Worm (Caenorhabditis elegans) whole organism, mixed stage, embryonic: ENCODE results near the gene alh-3.

Experiments
- M03D4.4 ChIP-seq: sonication (generic microtip); optimal IDR thresholded peaks from 2 replicates; lab custom pipeline; 2017; ENCODE audit warnings: mild to moderate bottlenecking, missing genetic modification characterization, missing compliant biosample characterization
- bed-3 ChIP-seq: fragments of 200-800 bp; sonication (Bioruptor generic); optimal IDR thresholded peaks from 3 replicates; lab custom pipeline; 2018; ENCODE audit warnings: mild to moderate bottlenecking, missing genetic modification characterization, moderate library complexity, missing compliant biosample characterization
- blmp-1 ChIP-seq: fragments of 150-350 bp; optimal IDR thresholded peaks from 2 replicates; lab custom pipeline; 2014; ENCODE audit warnings: missing biosample characterization, missing genetic modification characterization
- ceh-39 ChIP-seq: fragments of 150-350 bp; optimal IDR thresholded peaks from 2 replicates; lab custom pipeline; 2014; ENCODE audit warnings: missing biosample characterization, missing genetic modification characterization
- ceh-43 ChIP-seq: fragments of 200-800 bp; sonication (Bioruptor generic); optimal IDR thresholded peaks from 2 replicates; lab custom pipeline; 2018; ENCODE audit warnings: mild to moderate bottlenecking, missing genetic modification characterization, moderate library complexity, missing compliant biosample characterization
- ceh-83 ChIP-seq: fragments of 200-800 bp; sonication (Bioruptor generic); optimal IDR thresholded peaks from 2 replicates; lab custom pipeline; 2018; ENCODE audit warnings: mild to moderate bottlenecking, missing genetic modification characterization, missing compliant biosample characterization
- ces-1 ChIP-seq: fragments of 150-350 bp; optimal IDR thresholded peaks from 2 replicates; lab custom pipeline; 2014; ENCODE audit warnings: missing biosample characterization, missing genetic modification reagents, missing genetic modification characterization
- cnd-1 ChIP-seq: fragments of 200-800 bp; sonication (Bioruptor generic); optimal IDR thresholded peaks from 2 replicates; lab custom pipeline; 2018; ENCODE audit warnings: mild to moderate bottlenecking, missing genetic modification characterization, missing compliant biosample characterization
- drap-1 ChIP-seq: fragments of 200-800 bp; sonication (Bioruptor generic); optimal IDR thresholded peaks from 3 replicates; lab custom pipeline; 2018; ENCODE audit warnings: mild to moderate bottlenecking, missing genetic modification characterization, missing compliant biosample characterization
- elt-1 ChIP-seq: sonication (generic microtip); optimal IDR thresholded peaks from 2 replicates; lab custom pipeline; 2017; ENCODE audit warnings: missing genetic modification characterization, mild to moderate bottlenecking, missing compliant biosample characterization, antibody characterized with exemption, moderate library complexity, borderline replicate concordance; ENCODE audit not compliant: insufficient read depth
- elt-3 ChIP-seq: fragments of 150-350 bp; optimal IDR thresholded peaks from 2 replicates; lab custom pipeline; 2014; ENCODE audit warnings: missing biosample characterization, missing genetic modification characterization
- flh-1 ChIP-seq: fragments of 200-800 bp; sonication (Bioruptor generic); optimal IDR thresholded peaks from 2 replicates; lab custom pipeline; 2018; ENCODE audit warnings: mild to moderate bottlenecking, missing genetic modification characterization, moderate library complexity, missing compliant biosample characterization
- ham-2 ChIP-seq: fragments of 200-800 bp; sonication (Bioruptor generic); optimal IDR thresholded peaks from 2 replicates; lab custom pipeline; 2018; ENCODE audit warnings: mild to moderate bottlenecking, missing genetic modification characterization, missing compliant biosample characterization
- hlh-1 ChIP-seq: fragments of 150-350 bp; optimal IDR thresholded peaks from 2 replicates; lab custom pipeline; 2014; ENCODE audit warnings: missing biosample characterization, missing genetic modification reagents, missing genetic modification characterization
- lin-13 ChIP-seq: fragments of 150-350 bp; optimal IDR thresholded peaks from 2 replicates; lab custom pipeline; 2014; ENCODE audit warnings: missing biosample characterization, missing genetic modification characterization
- lin-32 ChIP-seq: fragments of 200-800 bp; sonication (Bioruptor generic); optimal IDR thresholded peaks from 2 replicates; lab custom pipeline; 2018; ENCODE audit warnings: mild to moderate bottlenecking, missing genetic modification characterization, missing compliant biosample characterization
- lsy-2 ChIP-seq: fragments of 150-350 bp; optimal IDR thresholded peaks from 2 replicates; lab custom pipeline; 2014; ENCODE audit warnings: missing biosample characterization, missing genetic modification characterization
- mab-5 ChIP-seq: fragments of 150-350 bp; optimal IDR thresholded peaks from 2 replicates; lab custom pipeline; 2014; ENCODE audit warnings: missing biosample characterization, missing genetic modification characterization
- mep-1 ChIP-seq: fragments of 150-350 bp; optimal IDR thresholded peaks from 2 replicates; lab custom pipeline; 2017; ENCODE audit warnings: missing biosample characterization, missing genetic modification reagents, missing genetic modification characterization, inconsistent platforms
- mls-2 ChIP-seq: sonication (generic microtip); optimal IDR thresholded peaks from 2 replicates; lab custom pipeline; 2016; ENCODE audit warnings: mild to moderate bottlenecking, missing genetic modification characterization, moderate library complexity, missing compliant biosample characterization
- nhr-12 ChIP-seq: fragments of 150-350 bp; optimal IDR thresholded peaks from 2 replicates; lab custom pipeline; 2014; ENCODE audit warnings: missing biosample characterization, missing genetic modification characterization
- nhr-2 ChIP-seq: fragments of 150-350 bp; optimal IDR thresholded peaks from 2 replicates; lab custom pipeline; 2014; ENCODE audit warnings: missing biosample characterization, missing genetic modification characterization
- nhr-237 ChIP-seq: fragments of 150-350 bp; optimal IDR thresholded peaks from 2 replicates; lab custom pipeline; 2014; ENCODE audit warnings: missing biosample characterization, missing genetic modification characterization
- nhr-28 ChIP-seq: fragments of 150-350 bp; optimal IDR thresholded peaks from 2 replicates; lab custom pipeline; 2014; ENCODE audit warnings: missing biosample characterization, missing genetic modification characterization
- nhr-76 ChIP-seq: sonication (generic microtip); optimal IDR thresholded peaks from 2 replicates; lab custom pipeline; 2017; ENCODE audit warnings: missing biosample characterization, missing genetic modification characterization
- pha-4 ChIP-seq: fragments of 150-350 bp; optimal IDR thresholded peaks from 2 replicates; lab custom pipeline; 2018; ENCODE audit warnings: missing biosample characterization, missing genetic modification reagents, missing genetic modification characterization
- sem-2 ChIP-seq: fragments of 200-800 bp; sonication (Bioruptor generic); optimal IDR thresholded peaks from 2 replicates; lab custom pipeline; 2018; ENCODE audit warnings: mild to moderate bottlenecking, missing genetic modification characterization, missing compliant biosample characterization
- sptf-1 ChIP-seq: sonication (generic microtip); optimal IDR thresholded peaks from 2 replicates; lab custom pipeline; 2017; ENCODE audit warnings: mild to moderate bottlenecking, missing genetic modification characterization, moderate library complexity, missing compliant biosample characterization
- tbx-8 ChIP-seq: fragments of 200-800 bp; sonication (Bioruptor generic); optimal IDR thresholded peaks from 2 replicates; lab custom pipeline; 2018; ENCODE audit warnings: mild to moderate bottlenecking, missing genetic modification characterization, moderate library complexity, missing compliant biosample characterization
- unc-120 ChIP-seq: sonication (generic microtip); optimal IDR thresholded peaks from 2 replicates; lab custom pipeline; 2017; ENCODE audit warnings: missing genetic modification characterization, missing compliant biosample characterization; ENCODE audit not compliant: poor library complexity, severe bottlenecking
- unc-39 ChIP-seq: fragments of 150-350 bp; optimal IDR thresholded peaks from 2 replicates; lab custom pipeline; 2014; ENCODE audit warnings: missing biosample characterization, missing genetic modification characterization
- unc-62 ChIP-seq: fragments of 150-350 bp; optimal IDR thresholded peaks from 2 replicates; lab custom pipeline; 2014; ENCODE audit warnings: missing biosample characterization, missing genetic modification reagents, missing genetic modification characterization
- zip-8 ChIP-seq: fragments of 150-350 bp; optimal IDR thresholded peaks from 2 replicates; lab custom pipeline; 2014; ENCODE audit warnings: missing biosample characterization, missing genetic modification characterization
- ztf-11 ChIP-seq: fragments of 150-350 bp; optimal IDR thresholded peaks from 2 replicates; lab custom pipeline; 2014; ENCODE audit warnings: missing biosample characterization, missing genetic modification characterization

Gene alh-3

DNA sequence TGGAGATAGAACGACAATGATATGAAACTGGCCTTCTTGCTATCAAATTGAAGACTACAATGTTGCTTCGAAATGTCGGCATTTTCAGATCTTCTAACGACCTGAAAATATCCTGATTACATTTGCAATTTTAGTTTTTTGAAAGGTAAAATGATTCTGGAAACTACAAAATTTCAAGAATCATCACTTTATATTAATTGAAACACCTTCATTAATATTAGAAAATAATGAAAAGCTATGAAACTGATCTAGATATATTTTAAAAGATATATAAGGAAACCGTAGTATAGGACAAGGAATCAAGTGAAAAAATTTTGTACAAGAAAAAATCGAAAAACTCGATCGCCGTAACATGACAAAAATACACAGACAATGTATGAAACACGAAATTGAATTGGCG lies 10.5 kb upstream of the alh-3 start, which contains the start of gene ndx-9:
Gene ndx-9 (minus strand): TSS at position 101 of the 400 bp plus-strand sequence.
- TF ChIP-seq lsy-2 (tag; lab: Kevin White, UChicago) (no peak), hlh-1 (tag; lab: Kevin White, UChicago) (no peak), ceh-43 (GFP tag; lab: Kevin White, UChicago) (no peak), mls-2 (tag; lab: Kevin White, UChicago) (no peak), nhr-28 (tag; lab: Kevin White, UChicago) (no peak), nhr-2 (tag; lab: Kevin White, UChicago) (no peak), unc-62 (GFP tag; lab: Kevin White, UChicago) (no peak), unc-39 (tag; lab: Kevin White, UChicago) (no peak), lin-13 (tag; lab: Kevin White, UChicago) (no peak), drap-1 (GFP tag; lab: Kevin White, UChicago) (no peak), nhr-12 (tag; lab: Kevin White, UChicago) (no peak), unc-120 (tag; lab: Kevin White, UChicago) (no peak), nhr-237 (tag; lab: Kevin White, UChicago) (no peak), elt-3 (tag; lab: Kevin White, UChicago) (no peak), M03D4.4 (no peak), pha-4 (tag; lab: Kevin White, UChicago) (no peak)

DNA sequence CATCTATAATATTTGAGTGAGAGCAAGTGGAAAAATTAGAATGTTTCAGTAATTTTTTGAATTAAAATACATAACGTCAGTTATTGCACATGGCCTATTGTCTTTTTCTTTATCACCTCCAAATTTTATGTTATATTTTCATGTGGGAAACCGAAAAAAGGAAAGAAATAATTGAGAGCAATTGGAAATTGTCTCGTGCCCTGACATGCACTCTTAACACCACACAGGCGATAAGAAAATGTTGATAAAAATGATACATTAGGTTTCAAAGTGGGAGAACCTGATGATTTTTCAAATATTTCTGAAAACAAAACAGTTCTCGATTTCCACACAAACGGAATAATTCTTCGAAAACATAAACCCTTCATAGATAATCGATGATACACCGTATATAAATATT lies 6.5 kb upstream of the alh-3 start, which contains the start of gene F13H10.3:
Gene F13H10.3 (minus strand): TSS at position 73 of the 400 bp plus-strand sequence.
- TF ChIP-seq flh-1 (no peak), unc-62 (GFP tag; lab: Kevin White, UChicago) (no peak), bed-3 (GFP tag; lab: Kevin White, UChicago) (no peak), pha-4 (tag; lab: Kevin White, UChicago) (no peak), nhr-2 (tag; lab: Kevin White, UChicago) (no peak)

DNA sequence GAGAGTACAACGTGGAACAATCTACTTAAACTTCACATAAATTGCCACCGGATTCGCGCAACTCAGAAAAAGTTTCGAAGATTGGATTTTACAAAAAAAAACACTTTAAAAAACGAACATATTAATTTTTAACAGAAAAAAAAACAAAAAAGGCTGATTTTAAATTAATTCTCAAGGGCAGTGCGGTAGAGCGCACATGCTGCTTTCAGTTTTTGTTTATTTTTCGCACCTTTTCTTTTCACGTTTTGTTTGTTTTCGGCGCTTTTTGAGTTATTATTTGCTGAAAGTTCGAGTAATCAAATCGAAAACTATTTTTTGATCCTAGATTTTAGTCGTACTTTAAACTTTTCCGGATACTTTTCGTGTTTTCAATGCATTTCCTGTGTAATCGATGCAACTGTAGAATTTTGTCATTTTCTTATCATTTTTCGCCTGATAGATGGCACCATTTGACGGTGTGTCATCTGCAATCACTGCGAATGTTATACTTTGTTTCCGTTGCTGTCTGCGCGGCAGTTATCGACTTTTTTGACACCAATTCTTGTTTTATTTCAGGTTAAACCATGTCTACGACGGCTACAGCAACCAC lies 2.3 kb upstream of the alh-3 start, which contains the start of gene F13H10.8:
Gene F13H10.8 (plus strand): TSS at position 556 of the 589 bp plus-strand sequence.
- TF ChIP-seq mep-1 (peak; percentile 38), sptf-1 (no peak), lsy-2 (tag; lab: Kevin White, UChicago) (peak; percentile 7), lin-32 (GFP tag; lab: Kevin White, UChicago) (no peak), pha-4 (tag; lab: Kevin White, UChicago) (no peak), zip-8 (no peak), sem-2 (no peak), ces-1 (GFP tag; lab: Kevin White, UChicago) (peak; percentile 76), hlh-1 (tag; lab: Kevin White, UChicago) (no peak)

- TF ChIP-seq elt-1, result peak; percentile 47
- no peak for TF ChIP-seq drap-1 (GFP tag; lab: Kevin White, UChicago)
Observed at ce11 chrIV:11021512-11022268, 713 bp upstream of the alh-3 start, which contains the start of gene mogs-1. Gene mogs-1, minus strand, starts transcription at chrIV:11021928.

- no peak for TF ChIP-seq zip-8
- peak; percentile 89 for TF ChIP-seq ceh-39
- peak; percentile 88 for TF ChIP-seq unc-62 (GFP tag; lab: Kevin White, UChicago)
- TF ChIP-seq ces-1 (GFP tag; lab: Kevin White, UChicago), result peak; percentile 58
- peak; percentile 99 for TF ChIP-seq M03D4.4
- peak; percentile 99 for TF ChIP-seq drap-1 (GFP tag; lab: Kevin White, UChicago)
- peak; percentile 95 for TF ChIP-seq bed-3 (GFP tag; lab: Kevin White, UChicago)
- TF ChIP-seq lin-13 (tag; lab: Kevin White, UChicago), result peak; percentile 91
- TF ChIP-seq flh-1, result peak; percentile 95
- peak; percentile 93 for TF ChIP-seq pha-4 (tag; lab: Kevin White, UChicago)
- TF ChIP-seq cnd-1 (tag; lab: Kevin White, UChicago), result peak; percentile 99
- peak; percentile 97 for TF ChIP-seq nhr-12 (tag; lab: Kevin White, UChicago)
- peak; percentile 2 for TF ChIP-seq elt-1
- TF ChIP-seq hlh-1 (tag; lab: Kevin White, UChicago), result peak; percentile 79
- TF ChIP-seq ham-2 (GFP tag; lab: Kevin White, UChicago), result peak; percentile 95
- peak; percentile 99 for TF ChIP-seq sptf-1
- TF ChIP-seq sem-2, result peak; percentile 98
- peak; percentile 96 for TF ChIP-seq mep-1
- peak; percentile 93 for TF ChIP-seq ztf-11
- peak; percentile 88 for TF ChIP-seq unc-39 (tag; lab: Kevin White, UChicago)
- TF ChIP-seq nhr-28 (tag; lab: Kevin White, UChicago), result peak; percentile 84
- TF ChIP-seq nhr-76 (tag; lab: Kevin White, UChicago), result peak; percentile 76
- TF ChIP-seq nhr-237 (tag; lab: Kevin White, UChicago), result no peak
- TF ChIP-seq tbx-8 (GFP tag; lab: Kevin White, UChicago), result peak; percentile 98
- peak; percentile 100 for TF ChIP-seq ceh-83 (GFP tag; lab: Kevin White, UChicago)
- peak; percentile 5 for TF ChIP-seq elt-3 (tag; lab: Kevin White, UChicago)
- TF ChIP-seq ceh-43 (GFP tag; lab: Kevin White, UChicago), result peak; percentile 96
- TF ChIP-seq mab-5 (tag; lab: Kevin White, UChicago), result peak; percentile 76
- TF ChIP-seq lin-32 (GFP tag; lab: Kevin White, UChicago), result peak; percentile 98
- peak; percentile 87 for TF ChIP-seq nhr-2 (tag; lab: Kevin White, UChicago)
- TF ChIP-seq mls-2 (tag; lab: Kevin White, UChicago), result peak; percentile 100
- TF ChIP-seq blmp-1 (tag; lab: Kevin White, UChicago), result no peak
- TF ChIP-seq lsy-2 (tag; lab: Kevin White, UChicago), result peak; percentile 48
- peak; percentile 99 for TF ChIP-seq unc-120 (tag; lab: Kevin White, UChicago)
Observed at ce11 chrIV:11025941-11026340, 3.5 kb downstream of the alh-3 start.
